Fruit fly (Drosophila melanogaster): ENCODE measurements around the gene ci.

Gene ci

dm6 chr4:63307-63706 is 6.5 kb upstream of the ci start:
- no peak for TF ChIP-seq ttk (optimal IDR thresholded peaks at IDR 0.05)
- no peak for TF ChIP-seq Myc (optimal IDR thresholded peaks at IDR 0.05)
- TF ChIP-seq insv (optimal IDR thresholded peaks at IDR 0.05): no peak
- TF ChIP-seq Sin3A (optimal IDR thresholded peaks at IDR 0.05): no peak
- TF ChIP-seq psq (optimal IDR thresholded peaks at IDR 0.05): no peak
- no peak for TF ChIP-seq h (optimal IDR thresholded peaks at IDR 0.05)

dm6 chr4:62538-62937 is 5.7 kb upstream of the ci start:
- no peak for TF ChIP-seq h (optimal IDR thresholded peaks at IDR 0.05)
- TF ChIP-seq ttk (optimal IDR thresholded peaks at IDR 0.05): no peak
- no peak for TF ChIP-seq psq (optimal IDR thresholded peaks at IDR 0.05)
- TF ChIP-seq insv (optimal IDR thresholded peaks at IDR 0.05): no peak
- no peak for TF ChIP-seq Sin3A (optimal IDR thresholded peaks at IDR 0.05)
- no peak for TF ChIP-seq Myc (optimal IDR thresholded peaks at IDR 0.05)

- no peak for TF ChIP-seq psq (optimal IDR thresholded peaks at IDR 0.05)
- no peak for TF ChIP-seq Myc (optimal IDR thresholded peaks at IDR 0.05)
- TF ChIP-seq ttk (optimal IDR thresholded peaks at IDR 0.05): no peak
- TF ChIP-seq h (optimal IDR thresholded peaks at IDR 0.05): no peak
- no peak for TF ChIP-seq Sin3A (optimal IDR thresholded peaks at IDR 0.05)
- TF ChIP-seq insv (optimal IDR thresholded peaks at IDR 0.05): no peak
Measured at dm6 chr4:60001-60997, 3.5 kb upstream of the ci start.

dm6 chr4:58896-59525 is 2.2 kb upstream of the ci start:
- TF ChIP-seq Myc (optimal IDR thresholded peaks at IDR 0.05) (no peak), h (optimal IDR thresholded peaks at IDR 0.05) (no peak), psq (optimal IDR thresholded peaks at IDR 0.05) (no peak), Sin3A (optimal IDR thresholded peaks at IDR 0.05) (no peak)

dm6 chr4:54633-55032 is 2.2 kb downstream of the ci start:
- TF ChIP-seq ttk (optimal IDR thresholded peaks at IDR 0.05): no peak

- no peak for TF ChIP-seq h (optimal IDR thresholded peaks at IDR 0.05)
- TF ChIP-seq ttk (optimal IDR thresholded peaks at IDR 0.05): no peak
- no peak for TF ChIP-seq psq (optimal IDR thresholded peaks at IDR 0.05)
- TF ChIP-seq Sin3A (optimal IDR thresholded peaks at IDR 0.05): no peak
- TF ChIP-seq Myc (optimal IDR thresholded peaks at IDR 0.05): no peak
- TF ChIP-seq insv (optimal IDR thresholded peaks at IDR 0.05): no peak
Measured at dm6 chr4:46942-47527, 9.8 kb downstream of the ci start.

- TF ChIP-seq Sin3A (optimal IDR thresholded peaks at IDR 0.05): no peak
- no peak for TF ChIP-seq insv (optimal IDR thresholded peaks at IDR 0.05)
- TF ChIP-seq Myc (optimal IDR thresholded peaks at IDR 0.05): no peak
- TF ChIP-seq psq (optimal IDR thresholded peaks at IDR 0.05): no peak
- no peak for TF ChIP-seq ttk (optimal IDR thresholded peaks at IDR 0.05)
- TF ChIP-seq h (optimal IDR thresholded peaks at IDR 0.05): no peak
Measured at dm6 chr4:46484-46883, 10.4 kb downstream of the ci start.

dm6 chr4:44780-45179 is 12.1 kb downstream of the ci start:
- TF ChIP-seq ttk (optimal IDR thresholded peaks at IDR 0.05) (no peak), insv (optimal IDR thresholded peaks at IDR 0.05) (no peak), Myc (optimal IDR thresholded peaks at IDR 0.05) (no peak), Sin3A (optimal IDR thresholded peaks at IDR 0.05) (no peak), psq (optimal IDR thresholded peaks at IDR 0.05) (no peak), h (optimal IDR thresholded peaks at IDR 0.05) (no peak)

- no peak for TF ChIP-seq Myc (optimal IDR thresholded peaks at IDR 0.05)
- no peak for TF ChIP-seq insv (optimal IDR thresholded peaks at IDR 0.05)
- no peak for TF ChIP-seq ttk (optimal IDR thresholded peaks at IDR 0.05)
- TF ChIP-seq Sin3A (optimal IDR thresholded peaks at IDR 0.05): no peak
- no peak for TF ChIP-seq psq (optimal IDR thresholded peaks at IDR 0.05)
- no peak for TF ChIP-seq h (optimal IDR thresholded peaks at IDR 0.05)
Measured at dm6 chr4:43936-44260, 12.9 kb downstream of the ci start.

- TF ChIP-seq h (optimal IDR thresholded peaks at IDR 0.05) (peak; percentile 68), Myc (optimal IDR thresholded peaks at IDR 0.05) (no peak), ttk (optimal IDR thresholded peaks at IDR 0.05) (no peak)
Measured at dm6 chr4:43179-43935, 13.5 kb downstream of the ci start, which contains the start of gene PlexB. Gene PlexB (minus strand): TSS chr4:43778.

- TF ChIP-seq Sin3A (optimal IDR thresholded peaks at IDR 0.05) (no peak), psq (optimal IDR thresholded peaks at IDR 0.05) (no peak), h (optimal IDR thresholded peaks at IDR 0.05) (no peak), ttk (optimal IDR thresholded peaks at IDR 0.05) (no peak), Myc (optimal IDR thresholded peaks at IDR 0.05) (no peak), insv (optimal IDR thresholded peaks at IDR 0.05) (no peak)
Measured at dm6 chr4:42352-42751, 14.5 kb downstream of the ci start.

dm6 chr4:1409-1808 is 55.4 kb downstream of the ci start:
- no peak for TF ChIP-seq Sin3A (optimal IDR thresholded peaks at IDR 0.05)
- TF ChIP-seq Myc (optimal IDR thresholded peaks at IDR 0.05): no peak
